Worm (Caenorhabditis elegans): Measurements from ENCODE around the gene crn-3.
A peak's percentile ranks its signal among the peaks of the same experiment; 100 is the strongest.

Gene crn-3

DNA sequence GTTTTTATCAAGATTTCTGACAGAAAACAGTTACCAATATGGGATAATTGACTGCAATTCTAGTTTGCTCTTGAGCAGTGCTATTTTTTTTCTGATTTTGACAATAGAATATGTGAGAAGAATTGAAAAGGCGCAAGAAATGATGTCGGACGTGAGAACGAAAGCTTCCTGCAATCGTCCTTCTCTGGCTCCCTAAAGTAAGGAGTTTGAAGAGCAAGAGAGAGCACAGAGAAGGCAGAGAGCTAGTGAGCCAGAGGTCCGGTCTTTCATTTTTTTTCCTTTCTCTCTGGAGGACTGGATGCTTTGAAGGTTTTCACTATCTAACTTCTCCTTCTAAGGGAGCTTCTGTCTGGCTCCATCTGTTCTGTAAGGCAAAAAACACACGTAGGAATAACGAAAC, 37.7 kb upstream of the crn-3 start:
- TF ChIP-seq pha-4 (tag; optimal IDR thresholded peaks at IDR 0.05) (no peak), mls-2 (tag; optimal IDR thresholded peaks at IDR 0.05) (no peak), ces-1 (GFP tag; optimal IDR thresholded peaks at IDR 0.05) (peak; percentile 13), nhr-76 (tag; optimal IDR thresholded peaks at IDR 0.05) (no peak)

DNA sequence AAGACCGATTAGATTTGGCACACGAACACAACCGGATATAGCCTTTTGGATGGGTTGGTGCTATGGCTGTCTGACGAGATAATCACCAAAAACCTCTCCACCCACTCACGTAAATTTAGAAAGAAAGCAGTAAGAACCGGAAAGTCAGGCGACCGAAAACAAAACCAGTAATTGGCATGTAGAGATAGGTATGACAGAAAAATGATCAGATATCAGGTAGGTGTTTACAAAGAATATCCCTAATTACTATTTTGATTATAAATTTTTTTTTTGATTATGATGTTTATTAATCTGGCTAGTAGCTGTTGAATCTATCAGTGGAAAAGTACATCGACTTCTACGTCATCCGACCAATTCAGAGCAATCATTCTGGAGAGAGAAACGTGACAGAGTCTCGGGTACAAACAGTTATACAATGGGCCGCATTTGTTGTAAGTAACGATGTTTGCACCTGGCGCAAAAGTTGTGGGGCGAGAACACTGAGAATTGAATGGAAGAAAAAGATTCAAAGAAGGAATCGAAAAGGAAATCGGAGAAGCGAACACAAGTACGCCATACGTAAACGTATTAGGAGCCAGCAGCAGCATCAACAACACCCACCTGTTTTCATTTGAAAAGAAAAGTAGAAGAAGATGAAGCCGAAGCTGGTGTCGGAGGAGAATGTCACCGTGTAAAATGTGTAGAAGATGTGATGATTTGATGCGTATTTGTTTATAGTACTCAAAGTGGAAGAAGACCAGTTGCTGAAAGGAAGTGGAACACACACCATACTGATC, 36.8 kb upstream of the crn-3 start:
- TF ChIP-seq tbx-8 (GFP tag; optimal IDR thresholded peaks at IDR 0.05) = no peak
- TF ChIP-seq sem-2 (GFP tag; optimal IDR thresholded peaks at IDR 0.05) = no peak
- no peak for TF ChIP-seq lin-32 (GFP tag; optimal IDR thresholded peaks at IDR 0.05)
- no peak for TF ChIP-seq snpc-4 (tag; optimal IDR thresholded peaks at IDR 0.05)
- no peak for TF ChIP-seq pha-4 (tag; optimal IDR thresholded peaks at IDR 0.05)
- TF ChIP-seq mep-1 (tag; optimal IDR thresholded peaks at IDR 0.05) = no peak
- TF ChIP-seq flh-1 (GFP tag; optimal IDR thresholded peaks at IDR 0.05) = no peak
- no peak for TF ChIP-seq ces-1 (GFP tag; optimal IDR thresholded peaks at IDR 0.05)
- no peak for TF ChIP-seq zip-8 (tag; optimal IDR thresholded peaks at IDR 0.05)
- no peak for TF ChIP-seq ham-2 (GFP tag; optimal IDR thresholded peaks at IDR 0.05)
- TF ChIP-seq ztf-11 (tag; optimal IDR thresholded peaks at IDR 0.05) = no peak
- TF ChIP-seq nhr-28 (tag; optimal IDR thresholded peaks at IDR 0.05) = no peak
- TF ChIP-seq unc-120 (tag; optimal IDR thresholded peaks at IDR 0.05; ENCODE audit: poor library complexity, severe bottlenecking) = no peak
- no peak for TF ChIP-seq mab-5 (tag; optimal IDR thresholded peaks at IDR 0.05)
- no peak for TF ChIP-seq ceh-39 (tag; optimal IDR thresholded peaks at IDR 0.05)
- TF ChIP-seq elt-1 (tag; optimal IDR thresholded peaks at IDR 0.05; ENCODE audit: borderline replicate concordance, insufficient read depth) = no peak
- no peak for TF ChIP-seq unc-62 (GFP tag; optimal IDR thresholded peaks at IDR 0.05)
- no peak for TF ChIP-seq blmp-1 (tag; optimal IDR thresholded peaks at IDR 0.05)
- TF ChIP-seq nhr-237 (tag; optimal IDR thresholded peaks at IDR 0.05) = no peak
- TF ChIP-seq bed-3 (GFP tag; optimal IDR thresholded peaks at IDR 0.05) = no peak

DNA sequence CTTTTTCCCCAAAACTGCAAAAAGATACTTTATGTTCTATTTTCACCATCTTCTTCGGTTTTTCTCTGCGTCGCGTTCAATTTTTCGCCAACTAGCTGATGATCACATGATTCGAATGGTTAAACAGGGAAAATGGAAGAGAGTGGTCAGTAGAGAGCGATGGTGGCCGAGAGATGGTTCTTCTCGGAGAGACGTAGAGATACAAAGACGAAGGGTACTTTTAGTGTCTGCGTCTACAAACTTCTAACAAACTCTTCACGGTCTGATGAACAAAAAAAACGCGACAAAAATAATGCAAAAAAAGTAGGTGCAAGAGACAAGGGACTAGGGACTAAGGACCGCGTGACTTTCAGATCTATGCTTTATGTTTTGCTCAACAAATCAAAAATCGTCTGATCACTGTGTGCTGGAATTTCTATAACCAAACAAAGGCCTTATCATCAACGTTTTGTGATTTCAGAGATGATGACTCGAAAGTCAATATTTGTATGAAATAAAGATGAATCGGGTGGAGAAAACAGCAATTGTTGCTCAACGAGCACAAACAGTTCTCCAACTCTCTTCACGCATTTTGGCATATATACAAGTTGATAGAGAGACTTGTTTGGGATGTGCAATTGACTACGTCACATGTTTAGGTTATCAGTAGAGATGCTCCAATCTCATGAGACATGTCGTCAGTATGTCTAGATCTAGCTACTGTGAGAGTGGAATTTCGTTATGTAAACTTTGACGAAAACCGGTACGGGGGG, 35.7 kb upstream of the crn-3 start:
- peak; percentile 75 for TF ChIP-seq ces-1 (GFP tag; optimal IDR thresholded peaks at IDR 0.05)
- TF ChIP-seq sem-2 (GFP tag; optimal IDR thresholded peaks at IDR 0.05) = no peak
- no peak for TF ChIP-seq nhr-28 (tag; optimal IDR thresholded peaks at IDR 0.05)
- TF ChIP-seq elt-1 (tag; optimal IDR thresholded peaks at IDR 0.05; ENCODE audit: borderline replicate concordance, insufficient read depth) = peak; percentile 44
- TF ChIP-seq drap-1 (GFP tag; optimal IDR thresholded peaks at IDR 0.05) = no peak
- TF ChIP-seq cnd-1 (tag; optimal IDR thresholded peaks at IDR 0.05) = no peak
- TF ChIP-seq lsy-2 (tag; optimal IDR thresholded peaks at IDR 0.05) = peak; percentile 21
- peak; percentile 73 for TF ChIP-seq nhr-237 (tag; optimal IDR thresholded peaks at IDR 0.05)
- no peak for TF ChIP-seq ceh-39 (tag; optimal IDR thresholded peaks at IDR 0.05)
- no peak for TF ChIP-seq lin-32 (GFP tag; optimal IDR thresholded peaks at IDR 0.05)
- TF ChIP-seq sptf-1 (tag; optimal IDR thresholded peaks at IDR 0.05) = no peak
- no peak for TF ChIP-seq tbx-8 (GFP tag; optimal IDR thresholded peaks at IDR 0.05)
- TF ChIP-seq lin-13 (tag; optimal IDR thresholded peaks at IDR 0.05) = no peak
- peak; percentile 32 for TF ChIP-seq unc-62 (GFP tag; optimal IDR thresholded peaks at IDR 0.05)
- TF ChIP-seq hlh-1 (tag; optimal IDR thresholded peaks at IDR 0.05) = peak; percentile 49
- TF ChIP-seq unc-39 (tag; optimal IDR thresholded peaks at IDR 0.05) = no peak
- TF ChIP-seq zip-8 (tag; optimal IDR thresholded peaks at IDR 0.05) = no peak
- TF ChIP-seq ham-2 (GFP tag; optimal IDR thresholded peaks at IDR 0.05) = peak; percentile 41
- TF ChIP-seq elt-3 (tag; optimal IDR thresholded peaks at IDR 0.05) = no peak
- TF ChIP-seq mep-1 (tag; optimal IDR thresholded peaks at IDR 0.05) = peak; percentile 59
- TF ChIP-seq nhr-12 (tag; optimal IDR thresholded peaks at IDR 0.05) = no peak
- peak; percentile 71 for TF ChIP-seq unc-120 (tag; optimal IDR thresholded peaks at IDR 0.05; ENCODE audit: poor library complexity, severe bottlenecking)
- TF ChIP-seq snpc-4 (tag; optimal IDR thresholded peaks at IDR 0.05) = no peak
- TF ChIP-seq flh-1 (GFP tag; optimal IDR thresholded peaks at IDR 0.05) = no peak
- peak; percentile 34 for TF ChIP-seq nhr-2 (tag; optimal IDR thresholded peaks at IDR 0.05)
- no peak for TF ChIP-seq nhr-76 (tag; optimal IDR thresholded peaks at IDR 0.05)
- no peak for TF ChIP-seq mab-5 (tag; optimal IDR thresholded peaks at IDR 0.05)
- no peak for TF ChIP-seq bed-3 (GFP tag; optimal IDR thresholded peaks at IDR 0.05)
- TF ChIP-seq blmp-1 (tag; optimal IDR thresholded peaks at IDR 0.05) = peak; percentile 34
- TF ChIP-seq ceh-83 (GFP tag; optimal IDR thresholded peaks at IDR 0.05) = no peak
- no peak for TF ChIP-seq M03D4.4 (tag; optimal IDR thresholded peaks at IDR 0.05)
- no peak for TF ChIP-seq ztf-11 (tag; optimal IDR thresholded peaks at IDR 0.05)
- TF ChIP-seq mls-2 (tag; optimal IDR thresholded peaks at IDR 0.05) = peak; percentile 9
- TF ChIP-seq ceh-43 (GFP tag; optimal IDR thresholded peaks at IDR 0.05) = no peak
- peak; percentile 23 for TF ChIP-seq pha-4 (tag; optimal IDR thresholded peaks at IDR 0.05)
